Fruit fly (Drosophila melanogaster): ENCODE results near the gene betaCOP.

Gene betaCOP

DNA sequence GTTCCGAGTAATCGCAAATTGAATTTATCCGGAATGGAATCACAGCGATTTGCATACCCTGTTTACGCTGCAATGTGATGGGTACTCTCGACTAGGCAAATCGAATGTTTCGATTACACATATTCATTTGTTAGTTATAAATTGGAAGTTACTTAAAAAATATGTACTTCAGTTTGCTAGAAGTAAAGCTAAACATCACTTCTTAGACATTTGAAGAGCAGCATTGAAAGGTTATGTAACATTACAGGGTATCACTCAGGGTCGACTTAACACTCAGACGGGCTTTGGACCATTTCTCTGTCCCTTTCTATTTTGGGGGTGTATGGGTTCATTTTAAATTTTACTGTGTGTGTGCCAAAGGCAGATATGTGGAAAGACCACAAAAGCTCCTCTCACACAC lies 44.0 kb downstream of the betaCOP start (continued):
- no peak for TF ChIP-seq CG2889 (GFP tag; IDR thresholded peaks at IDR 0.05)
- TF ChIP-seq ci (GFP tag; IDR thresholded peaks at IDR 0.05) = peak; percentile 12; the same call in 1 of the 3 replicates
- TF ChIP-seq z (GFP tag; IDR thresholded peaks at IDR 0.05) = no peak
- no peak for TF ChIP-seq tap (tag; optimal IDR thresholded peaks at IDR 0.05)
- no peak for TF ChIP-seq Vsx1 (GFP tag; optimal IDR thresholded peaks at IDR 0.05)
- TF ChIP-seq Ada2b (GFP tag; IDR thresholded peaks at IDR 0.05) = 0 out of 2 replicates have a peak, but pooled peaks have one; percentile 9
- no peak for TF ChIP-seq gce (GFP tag; IDR thresholded peaks at IDR 0.05)
- TF ChIP-seq CG7556 (GFP tag; optimal IDR thresholded peaks at IDR 0.05) = peak; percentile 9
- TF ChIP-seq Optix (GFP tag; IDR thresholded peaks at IDR 0.05) = no peak
- TF ChIP-seq ab (GFP tag; optimal IDR thresholded peaks at IDR 0.05) = no peak
- no peak for TF ChIP-seq Oli (tag; optimal IDR thresholded peaks at IDR 0.05)
- TF ChIP-seq CG1024 (GFP tag; IDR thresholded peaks at IDR 0.05) = no peak
- TF ChIP-seq CG7839 (tag; optimal IDR thresholded peaks at IDR 0.05) = peak; percentile 54
- TF ChIP-seq sob (GFP tag; IDR thresholded peaks at IDR 0.05) = peak; percentile 34; the same call in 1 of the 2 replicates
- TF ChIP-seq sd (tag; optimal IDR thresholded peaks at IDR 0.05) = no peak
- peak; percentile 34; the same call in 1 of the 2 replicates for TF ChIP-seq lmd (GFP tag; IDR thresholded peaks at IDR 0.05)
- TF ChIP-seq danr (GFP tag; IDR thresholded peaks at IDR 0.05) = no peak
- no peak for TF ChIP-seq CG8359 (GFP tag; optimal IDR thresholded peaks at IDR 0.05; ENCODE audit: borderline replicate concordance)
- TF ChIP-seq CG14710 (tag; optimal IDR thresholded peaks at IDR 0.05) = no peak
- no peak for TF ChIP-seq Mes4 (GFP tag; optimal IDR thresholded peaks at IDR 0.05)
- peak; percentile 44 for TF ChIP-seq dmrt99B (tag; optimal IDR thresholded peaks at IDR 0.05)
- TF ChIP-seq gsb (GFP tag; IDR thresholded peaks at IDR 0.05) = no peak
- TF ChIP-seq CG7271 (tag; optimal IDR thresholded peaks at IDR 0.05) = no peak
- TF ChIP-seq abd-A (tag; optimal IDR thresholded peaks at IDR 0.05) = no peak
- peak; percentile 49 for TF ChIP-seq CG2678 (tag; optimal IDR thresholded peaks at IDR 0.05)
- 0 out of 3 replicates have a peak, but pooled peaks have one; percentile 42 for TF ChIP-seq dysf (GFP tag; IDR thresholded peaks at IDR 0.05)
- TF ChIP-seq wdn (GFP tag; IDR thresholded peaks at IDR 0.05) = no peak
- no peak for TF ChIP-seq fru (optimal IDR thresholded peaks at IDR 0.05)
- peak; percentile 21 for TF ChIP-seq Meics (GFP tag; optimal IDR thresholded peaks at IDR 0.05)
- TF ChIP-seq cwo (GFP tag; optimal IDR thresholded peaks at IDR 0.05) = peak; percentile 31
- no peak for TF ChIP-seq CG16813 (GFP tag; IDR thresholded peaks at IDR 0.05; ENCODE audit: partially characterized antibody)
- peak; percentile 38 for TF ChIP-seq Hmr (GFP tag; optimal IDR thresholded peaks at IDR 0.05)
- TF ChIP-seq CG11456 (GFP tag; IDR thresholded peaks at IDR 0.05) = no peak
- TF ChIP-seq fd96Cb (tag; optimal IDR thresholded peaks at IDR 0.05) = no peak
- TF ChIP-seq bcd (GFP tag; optimal IDR thresholded peaks at IDR 0.05) = no peak
- TF ChIP-seq CG3281 (GFP tag; optimal IDR thresholded peaks at IDR 0.05) = peak; percentile 19
- TF ChIP-seq CG12071 (GFP tag; optimal IDR thresholded peaks at IDR 0.05) = no peak
- TF ChIP-seq vnd (GFP tag; IDR thresholded peaks at IDR 0.05; ENCODE audit: partially characterized antibody) = no peak
- TF ChIP-seq CG15514 (GFP tag; optimal IDR thresholded peaks at IDR 0.05) = no peak
- no peak for TF ChIP-seq Poxn (GFP tag; IDR thresholded peaks at IDR 0.05)
- peak; percentile 1 for TF ChIP-seq bab2 (GFP tag; optimal IDR thresholded peaks at IDR 0.05)
- TF ChIP-seq gcm (GFP tag; optimal IDR thresholded peaks at IDR 0.05) = no peak
- TF ChIP-seq Hr51 (GFP tag; optimal IDR thresholded peaks at IDR 0.05) = peak in 1 of 2 experiments; percentile 28
- no peak for TF ChIP-seq PHDP (tag; optimal IDR thresholded peaks at IDR 0.05)
- peak; percentile 71 for TF ChIP-seq D19B (GFP tag; optimal IDR thresholded peaks at IDR 0.05)
- peak; percentile 25 for TF ChIP-seq grau (tag; optimal IDR thresholded peaks at IDR 0.05)
- no peak for TF ChIP-seq CG43689 (GFP tag; IDR thresholded peaks at IDR 0.05)
- TF ChIP-seq H15 (GFP tag; IDR thresholded peaks at IDR 0.05) = no peak
- TF ChIP-seq CG6689 (GFP tag; IDR thresholded peaks at IDR 0.05) = no peak
- no peak for TF ChIP-seq zen2 (GFP tag; IDR thresholded peaks at IDR 0.05; ENCODE audit: partially characterized antibody)
- TF ChIP-seq Dbx (GFP tag; IDR thresholded peaks at IDR 0.05) = no peak
